Worm (Caenorhabditis elegans) whole organism, L4 larva: Measurements from ENCODE around the gene ZK1128.1.

Experiments
- D1046.2 ChIP-seq: fragments of 200-800 bp; sonication (Bioruptor generic); IDR thresholded peaks from 2 replicates; pipeline ENCODE4 v1.3.6; 2022; ENCODE audit warnings: missing genetic modification characterization, missing compliant biosample characterization
- F10B5.3 ChIP-seq: sonication (generic microtip); optimal IDR thresholded peaks from 2 replicates; lab custom pipeline; 2016; ENCODE audit warnings: mild to moderate bottlenecking, missing genetic modification characterization, missing compliant biosample characterization
- F26F4.8 ChIP-seq: fragments of 200-800 bp; sonication (Bioruptor generic); conservative IDR thresholded peaks from 2 replicates; pipeline ENCODE4 v1.3.6; 2022; ENCODE audit warnings: missing genetic modification characterization, missing compliant biosample characterization
- F44E2.7 ChIP-seq: fragments of 200-800 bp; sonication (Bioruptor generic); IDR thresholded peaks from 2 replicates; pipeline ENCODE4 v2.1.2; 2022; ENCODE audit warnings: missing genetic modification characterization, missing compliant biosample characterization
- F49E8.2 ChIP-seq: sonication (generic microtip); optimal IDR thresholded peaks from 2 replicates; lab custom pipeline; 2016; ENCODE audit warnings: missing compliant biosample characterization, mild to moderate bottlenecking, missing genetic modification characterization, borderline replicate concordance
- R02D3.7 ChIP-seq: fragments of 150-350 bp; sonication (generic microtip); optimal IDR thresholded peaks from 3 replicates; lab custom pipeline; 2014; ENCODE audit warnings: missing biosample characterization, missing genetic modification characterization
- Y105C5A.15 ChIP-seq: fragments of 200-800 bp; sonication (Bioruptor generic); IDR thresholded peaks from 2 replicates; pipeline ENCODE4 v1.3.6; 2022; ENCODE audit warnings: missing genetic modification characterization, missing compliant biosample characterization
- Y5F2A.4 ChIP-seq: fragments of 200-800 bp; sonication (Bioruptor generic); optimal IDR thresholded peaks from 2 replicates; lab custom pipeline; 2018; ENCODE audit warnings: mild to moderate bottlenecking, missing genetic modification characterization, missing compliant biosample characterization
- Y75B8A.6 ChIP-seq: fragments of 200-800 bp; sonication (Bioruptor generic); IDR thresholded peaks from 2 replicates; pipeline ENCODE4 v1.3.6; 2022; ENCODE audit warnings: missing genetic modification reagents, missing genetic modification characterization, missing compliant biosample characterization
- ZK337.2 ChIP-seq: fragments of 200-800 bp; sonication (Bioruptor generic); IDR thresholded peaks from 2 replicates; pipeline ENCODE4 v1.3.6; 2022; ENCODE audit warnings: missing genetic modification reagents, missing genetic modification characterization, missing compliant biosample characterization
- ZK546.5 ChIP-seq, 2 experiments: sonication (generic microtip); optimal IDR thresholded peaks; 2 replicates each; lab custom pipeline; 2017; ENCODE audit warnings: missing biosample characterization in 2 of 2, missing genetic modification characterization in 2 of 2
- aha-1 ChIP-seq: fragments of 150-350 bp; peaks from one replicate; lab custom pipeline; 2014; ENCODE audit warnings: missing biosample characterization, missing genetic modification characterization
- aly-2 ChIP-seq: sonication (generic microtip); optimal IDR thresholded peaks from 2 replicates; lab custom pipeline; 2018; ENCODE audit warnings: missing biosample characterization, missing genetic modification characterization
- ceh-20 ChIP-seq: fragments of 200-800 bp; sonication (Bioruptor generic); IDR thresholded peaks from 2 replicates; pipeline ENCODE4 v1.3.6; 2022; ENCODE audit warnings: missing genetic modification reagents, missing genetic modification characterization, missing compliant biosample characterization
- ceh-28 ChIP-seq: fragments of 150-350 bp; optimal IDR thresholded peaks from 2 replicates; lab custom pipeline; 2014; ENCODE audit warnings: missing biosample characterization, missing genetic modification reagents, missing genetic modification characterization
- ceh-32 ChIP-seq: sonication (generic microtip); optimal IDR thresholded peaks from 2 replicates; lab custom pipeline; 2016; ENCODE audit warnings: mild to moderate bottlenecking, missing genetic modification characterization, missing compliant biosample characterization; ENCODE audit not compliant: poor library complexity
- ceh-62 ChIP-seq: sonication (generic microtip); optimal IDR thresholded peaks from 2 replicates; lab custom pipeline; 2017; ENCODE audit warnings: missing biosample characterization, missing genetic modification characterization
- ces-1 ChIP-seq: fragments of 150-350 bp; sonication (generic microtip); optimal IDR thresholded peaks from 4 replicates; lab custom pipeline; 2014; ENCODE audit warnings: missing biosample characterization, missing genetic modification reagents, missing genetic modification characterization
- ctbp-1 ChIP-seq: fragments of 200-800 bp; sonication (Bioruptor generic); IDR thresholded peaks from 2 replicates; pipeline ENCODE4 v1.3.6; 2022; ENCODE audit warnings: missing genetic modification reagents, missing genetic modification characterization, missing compliant biosample characterization
- dmd-9 ChIP-seq: fragments of 200-800 bp; sonication (Bioruptor generic); IDR thresholded peaks from 2 replicates; pipeline ENCODE4 v1.3.6; 2022; ENCODE audit warnings: missing genetic modification reagents, missing genetic modification characterization, missing compliant biosample characterization
- dpl-1 ChIP-seq: fragments of 150-350 bp; optimal IDR thresholded peaks from 2 replicates; lab custom pipeline; 2014; ENCODE audit warnings: missing biosample characterization, missing genetic modification reagents, missing genetic modification characterization
- dve-1 ChIP-seq: sonication (generic microtip); optimal IDR thresholded peaks from 2 replicates; lab custom pipeline; 2017; ENCODE audit warnings: antibody characterized with exemption, mild to moderate bottlenecking, missing genetic modification characterization, missing compliant biosample characterization; ENCODE audit not compliant: insufficient read depth
- fkh-10 ChIP-seq: fragments of 150-350 bp; optimal IDR thresholded peaks from 2 replicates; lab custom pipeline; 2014; ENCODE audit warnings: missing biosample characterization, missing genetic modification reagents, missing genetic modification characterization
- fos-1 ChIP-seq: fragments of 150-350 bp; optimal IDR thresholded peaks from 2 replicates; lab custom pipeline; 2014; ENCODE audit warnings: missing biosample characterization, missing genetic modification characterization
- gei-8 ChIP-seq: fragments of 200-800 bp; sonication (Bioruptor generic); optimal IDR thresholded peaks from 2 replicates; lab custom pipeline; 2018; ENCODE audit warnings: mild to moderate bottlenecking, missing genetic modification characterization, missing compliant biosample characterization
- hlh-30 ChIP-seq: sonication (generic microtip); optimal IDR thresholded peaks from 2 replicates; lab custom pipeline; 2017; ENCODE audit warnings: antibody characterized with exemption, mild to moderate bottlenecking, missing genetic modification characterization, missing compliant biosample characterization; ENCODE audit not compliant: insufficient read depth
- lin-13 ChIP-seq: fragments of 150-350 bp; optimal IDR thresholded peaks from 2 replicates; lab custom pipeline; 2014; ENCODE audit warnings: missing biosample characterization, missing genetic modification reagents, missing genetic modification characterization
- lin-15B ChIP-seq: fragments of 150-350 bp; sonication (generic microtip); optimal IDR thresholded peaks from 3 replicates; lab custom pipeline; 2014; ENCODE audit warnings: missing biosample characterization, missing genetic modification characterization
- lin-39 ChIP-seq: fragments of 150-350 bp; optimal IDR thresholded peaks from 2 replicates; lab custom pipeline; 2014; ENCODE audit warnings: missing biosample characterization, missing genetic modification reagents, missing genetic modification characterization
- lsy-2 ChIP-seq, 2 experiments: fragments of 150-350 bp in 1 of 2; sonication (generic microtip) in 1 of 2; optimal IDR thresholded peaks; 2 replicates each; lab custom pipeline; 2014 to 2017; ENCODE audit warnings: missing biosample characterization in 2 of 2, missing genetic modification characterization in 2 of 2
- mep-1 ChIP-seq: fragments of 150-350 bp; sonication (generic microtip); optimal IDR thresholded peaks from 3 replicates; lab custom pipeline; 2014; ENCODE audit warnings: missing biosample characterization, missing genetic modification characterization
- mes-2 ChIP-seq: sonication (generic microtip); optimal IDR thresholded peaks from 2 replicates; lab custom pipeline; 2016; ENCODE audit warnings: missing genotype, mild to moderate bottlenecking, missing genetic modification characterization, missing compliant biosample characterization; ENCODE audit not compliant: poor library complexity, severe bottlenecking
- nhr-10 ChIP-seq: fragments of 150-350 bp; optimal IDR thresholded peaks from 2 replicates; lab custom pipeline; 2014; ENCODE audit warnings: missing biosample characterization, missing genetic modification characterization
- nhr-102 ChIP-seq: sonication (generic microtip); optimal IDR thresholded peaks from 2 replicates; lab custom pipeline; 2016; ENCODE audit warnings: mild to moderate bottlenecking, missing genetic modification characterization, moderate library complexity, missing compliant biosample characterization
- nhr-111 ChIP-seq: fragments of 200-800 bp; sonication (Bioruptor generic); optimal IDR thresholded peaks from 2 replicates; lab custom pipeline; 2018; ENCODE audit warnings: mild to moderate bottlenecking, missing genetic modification characterization, missing compliant biosample characterization
- nhr-237 ChIP-seq: sonication (generic microtip); optimal IDR thresholded peaks from 2 replicates; lab custom pipeline; 2017; ENCODE audit warnings: missing biosample characterization, missing genetic modification characterization
- nhr-28 ChIP-seq: fragments of 150-350 bp; optimal IDR thresholded peaks from 2 replicates; lab custom pipeline; 2014; ENCODE audit warnings: missing biosample characterization, missing genetic modification characterization
- nhr-76 ChIP-seq: fragments of 150-350 bp; optimal IDR thresholded peaks from 2 replicates; lab custom pipeline; 2014; ENCODE audit warnings: missing biosample characterization, missing genetic modification characterization
- nhr-77 ChIP-seq: fragments of 150-350 bp; optimal IDR thresholded peaks from 2 replicates; lab custom pipeline; 2014; ENCODE audit warnings: missing biosample characterization, missing genetic modification characterization
- php-3 ChIP-seq: fragments of 200-800 bp; sonication (Bioruptor generic); IDR thresholded peaks from 2 replicates; pipeline ENCODE4 v1.3.6; 2022; ENCODE audit warnings: missing genetic modification reagents, missing genetic modification characterization, missing compliant biosample characterization
- pqm-1 ChIP-seq: sonication (generic microtip); optimal IDR thresholded peaks from 2 replicates; lab custom pipeline; 2017; ENCODE audit warnings: missing biosample characterization, missing genetic modification characterization
- saeg-2 ChIP-seq: fragments of 200-800 bp; sonication (Bioruptor generic); IDR thresholded peaks from 2 replicates; pipeline ENCODE4 v1.3.6; 2022; ENCODE audit warnings: missing genetic modification reagents, missing genetic modification characterization, missing compliant biosample characterization
- sdz-12 ChIP-seq: fragments of 200-800 bp; sonication (Bioruptor generic); optimal IDR thresholded peaks from 2 replicates; lab custom pipeline; 2018; ENCODE audit warnings: mild to moderate bottlenecking, missing genetic modification characterization, missing compliant biosample characterization
- set-16 ChIP-seq: fragments of 200-800 bp; sonication (Bioruptor generic); IDR thresholded peaks from 2 replicates; pipeline ENCODE4 v1.3.6; 2022; ENCODE audit warnings: missing genetic modification reagents, missing genetic modification characterization, missing compliant biosample characterization
- snpc-1.2 ChIP-seq: fragments of 200-800 bp; sonication (Bioruptor generic); IDR thresholded peaks from 2 replicates; pipeline ENCODE4 v1.3.6; 2022; ENCODE audit warnings: missing genetic modification reagents, missing genetic modification characterization, missing compliant biosample characterization
- unc-39 ChIP-seq: sonication (generic microtip); optimal IDR thresholded peaks from 2 replicates; lab custom pipeline; 2017; ENCODE audit warnings: missing biosample characterization, missing genetic modification characterization
- vab-7 ChIP-seq: fragments of 200-800 bp; sonication (Bioruptor generic); IDR thresholded peaks from 2 replicates; pipeline ENCODE4 v1.3.6; 2022; ENCODE audit warnings: missing genetic modification reagents, missing genetic modification characterization, missing compliant biosample characterization
- zip-11 ChIP-seq: fragments of 200-800 bp; sonication (Bioruptor generic); IDR thresholded peaks from 2 replicates; pipeline ENCODE4 v1.3.6; 2022; ENCODE audit warnings: missing genetic modification characterization, missing compliant biosample characterization
- zip-2 ChIP-seq: fragments of 150-350 bp; optimal IDR thresholded peaks from 2 replicates; lab custom pipeline; 2014; ENCODE audit warnings: missing biosample characterization, missing genetic modification characterization
- ztf-11 ChIP-seq: fragments of 150-350 bp; optimal IDR thresholded peaks from 2 replicates; lab custom pipeline; 2014; ENCODE audit warnings: missing biosample characterization, missing genetic modification characterization

ZK1128.1 gene

DNA sequence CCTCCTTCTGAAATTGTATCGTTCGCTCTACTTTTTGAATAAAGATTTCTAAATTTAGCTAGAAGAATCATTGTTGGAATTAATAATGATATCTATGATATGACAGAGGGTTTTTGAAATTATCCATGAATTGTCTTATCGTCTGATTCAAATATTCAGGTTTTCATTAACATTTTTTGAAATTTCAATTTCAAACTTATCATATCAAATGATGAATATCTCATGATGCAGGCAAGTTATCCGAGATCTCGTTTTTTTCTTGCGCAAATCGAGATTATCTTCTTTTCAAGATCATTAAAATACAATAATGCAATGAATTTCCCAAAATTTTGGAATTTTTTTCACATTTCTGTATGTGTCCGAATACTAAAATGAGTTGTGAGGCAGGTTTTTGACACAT lies 16.6 kb downstream of the ZK1128.1 start, which contains the start of gene spop-1:
TSS of gene spop-1 (minus strand) at position 101 of the 400 bp plus-strand sequence.
- TF ChIP-seq mes-2 (tag; lab: Kevin White, UChicago): no peak
- TF ChIP-seq aha-1 (tag; lab: Kevin White, UChicago): peak; percentile 52

DNA sequence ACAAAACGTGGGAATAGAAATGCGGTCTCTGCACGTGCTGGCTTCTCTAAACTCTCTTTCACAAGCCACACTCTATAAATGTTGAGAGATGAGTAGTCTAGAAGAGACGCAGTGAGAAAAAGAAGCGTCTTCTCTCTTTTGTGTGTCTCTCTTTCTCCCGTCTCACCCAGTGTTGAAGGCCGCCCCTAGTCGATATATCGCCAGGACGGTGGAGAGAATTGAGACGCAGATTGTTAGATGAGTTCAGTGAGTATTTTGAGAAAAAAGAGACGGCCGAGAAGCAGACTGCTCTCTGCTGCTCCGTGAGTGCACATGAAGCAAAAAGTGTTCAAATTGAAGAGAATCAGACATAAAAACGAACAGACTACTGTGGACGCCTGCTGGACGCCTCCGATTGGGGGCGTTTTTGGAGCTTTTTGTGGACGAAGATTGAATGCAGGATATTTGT lies 18.0 kb downstream of the ZK1128.1 start:
- no peak for TF ChIP-seq fos-1 (tag; lab: Kevin White, UChicago)
- no peak for TF ChIP-seq Y5F2A.4 (GFP tag; lab: Kevin White, UChicago)
- TF ChIP-seq ctbp-1 (GFP tag; lab: Robert Waterston, UW): peak; percentile 85
- TF ChIP-seq Y105C5A.15: no peak
- no peak for TF ChIP-seq nhr-76
- TF ChIP-seq aly-2 (tag; lab: Kevin White, UChicago): no peak
- no peak for TF ChIP-seq D1046.2 (GFP tag; lab: Robert Waterston, UW)
- peak; percentile 50; the same call in 1 of the 2 replicates for TF ChIP-seq saeg-2 (GFP tag; lab: Robert Waterston, UW)
- TF ChIP-seq ceh-62 (tag; lab: Kevin White, UChicago): no peak
- TF ChIP-seq nhr-102 (tag; lab: Kevin White, UChicago): peak; percentile 79
- peak; percentile 10 for TF ChIP-seq ces-1 (GFP tag; lab: Kevin White, UChicago)
- TF ChIP-seq dve-1: peak; percentile 96
- no peak for TF ChIP-seq F26F4.8 (GFP tag; lab: Robert Waterston, UW)
- no peak for TF ChIP-seq lin-15B (tag; lab: Kevin White, UChicago)
- TF ChIP-seq hlh-30 (tag; lab: Kevin White, UChicago): peak; percentile 95
- TF ChIP-seq vab-7 (GFP tag; lab: Robert Waterston, UW): 0 out of 2 replicates have a peak, but pooled peaks have one; percentile 41
- no peak for TF ChIP-seq dmd-9 (GFP tag; lab: Robert Waterston, UW)
- no peak for TF ChIP-seq snpc-1.2 (GFP tag; lab: Robert Waterston, UW)
- no peak for TF ChIP-seq lin-39 (tag; lab: Kevin White, UChicago)
- peak; percentile 62 for TF ChIP-seq dpl-1 (GFP tag; lab: Kevin White, UChicago)
- TF ChIP-seq lsy-2 (tag; optimal IDR thresholded peaks at IDR 0.05; lab: Kevin White, UChicago): peak; percentile 70 to 93
- no peak for TF ChIP-seq sdz-12 (GFP tag; lab: Kevin White, UChicago)
- no peak for TF ChIP-seq unc-39 (tag; lab: Kevin White, UChicago)
- peak; percentile 76 for TF ChIP-seq fkh-10 (GFP tag; lab: Kevin White, UChicago)
- TF ChIP-seq ceh-28 (tag; lab: Kevin White, UChicago): peak; percentile 74
- no peak for TF ChIP-seq F44E2.7 (GFP tag; lab: Robert Waterston, UW)
- TF ChIP-seq Y75B8A.6 (GFP tag; lab: Robert Waterston, UW): no peak
- TF ChIP-seq mep-1 (tag; lab: Kevin White, UChicago): peak; percentile 91
- no peak for TF ChIP-seq ceh-32 (tag; lab: Kevin White, UChicago)
- peak; percentile 34 for TF ChIP-seq nhr-77 (tag; lab: Kevin White, UChicago)
- TF ChIP-seq nhr-237 (tag; lab: Kevin White, UChicago): no peak
- peak; percentile 17 for TF ChIP-seq gei-8 (GFP tag; lab: Kevin White, UChicago)
- peak; percentile 53 for TF ChIP-seq set-16
- no peak for TF ChIP-seq R02D3.7 (tag; lab: Kevin White, UChicago)
- no peak for TF ChIP-seq ZK337.2
- peak; percentile 38 for TF ChIP-seq lin-13
- TF ChIP-seq ceh-20: peak; percentile 81
- peak; percentile 79 for TF ChIP-seq php-3 (GFP tag; lab: Robert Waterston, UW)
- TF ChIP-seq pqm-1: peak; percentile 27
- no peak for TF ChIP-seq nhr-111
- TF ChIP-seq nhr-10 (tag; lab: Kevin White, UChicago): peak; percentile 33
- no peak for TF ChIP-seq ZK546.5 (tag; optimal IDR thresholded peaks at IDR 0.05; lab: Kevin White, UChicago)
- TF ChIP-seq aha-1 (tag; lab: Kevin White, UChicago): peak; percentile 98
- TF ChIP-seq zip-11 (GFP tag; lab: Robert Waterston, UW): no peak
- peak; percentile 81 for TF ChIP-seq nhr-28 (tag; lab: Kevin White, UChicago)
- TF ChIP-seq F10B5.3 (tag; lab: Kevin White, UChicago): peak; percentile 43
- no peak for TF ChIP-seq F49E8.2
- no peak for TF ChIP-seq ztf-11 (tag; lab: Kevin White, UChicago)
- TF ChIP-seq zip-2 (tag; lab: Kevin White, UChicago): no peak
